Worm (Caenorhabditis elegans) whole organism, L4 larva: ENCODE results near the gene F46C3.7.
A peak's percentile ranks its signal among the peaks of the same experiment; 100 is the strongest.

Experiments used
- F26F4.8 ChIP-seq: fragments of 200-800 bp; sonication (Bioruptor generic); conservative IDR thresholded peaks from 2 replicates; pipeline ENCODE4 v1.3.6; 2022; ENCODE audit warnings: missing genetic modification characterization, missing compliant biosample characterization
- R02D3.7 ChIP-seq: fragments of 150-350 bp; sonication (generic microtip); optimal IDR thresholded peaks from 3 replicates; lab custom pipeline; 2014; ENCODE audit warnings: missing biosample characterization, missing genetic modification characterization
- aly-2 ChIP-seq: sonication (generic microtip); optimal IDR thresholded peaks from 2 replicates; lab custom pipeline; 2018; ENCODE audit warnings: missing biosample characterization, missing genetic modification characterization
- egl-27 ChIP-seq: sonication (generic microtip); optimal IDR thresholded peaks from 3 replicates; lab custom pipeline; 2017; ENCODE audit warnings: missing biosample characterization, missing genetic modification reagents, missing genetic modification characterization
- mxl-3 ChIP-seq: fragments of 200-800 bp; sonication (Bioruptor generic); optimal IDR thresholded peaks from 2 replicates; lab custom pipeline; 2018; ENCODE audit warnings: mild to moderate bottlenecking, missing genetic modification characterization, missing compliant biosample characterization
- nhr-237 ChIP-seq: sonication (generic microtip); optimal IDR thresholded peaks from 2 replicates; lab custom pipeline; 2017; ENCODE audit warnings: missing biosample characterization, missing genetic modification characterization
- pha-4 ChIP-seq, 2 experiments: fragments of 150-350 bp in 1 of 2; fragments of 200-800 bp in 1 of 2; sonication (Bioruptor generic) in 1 of 2; IDR thresholded peaks in 1 of 2; optimal IDR thresholded peaks in 1 of 2; 2 replicates each; pipeline versions ENCODE4 v1.3.6 to Lab custom; 2014 to 2022; ENCODE audit warnings: missing genetic modification characterization in 2 of 2, missing genetic modification reagents in 2 of 2, missing biosample characterization in 1 of 2, missing compliant biosample characterization in 1 of 2
- unc-62 ChIP-seq, 3 experiments: fragments of 150-350 bp in 1 of 3; sonication (generic microtip); optimal IDR thresholded peaks in 2 of 3; peaks in 1 of 3; 1 replicate in 1 of 3; 2 replicates in 2 of 3; lab custom pipeline; 2014 to 2017; ENCODE audit warnings: missing biosample characterization in 3 of 3, missing genetic modification characterization in 3 of 3, missing genetic modification reagents in 3 of 3, missing genotype in 1 of 3
- zag-1 ChIP-seq: fragments of 150-350 bp; optimal IDR thresholded peaks from 2 replicates; lab custom pipeline; 2014; ENCODE audit warnings: missing biosample characterization, missing genetic modification characterization
- zip-2 ChIP-seq: fragments of 150-350 bp; optimal IDR thresholded peaks from 2 replicates; lab custom pipeline; 2014; ENCODE audit warnings: missing biosample characterization, missing genetic modification characterization

DNA sequence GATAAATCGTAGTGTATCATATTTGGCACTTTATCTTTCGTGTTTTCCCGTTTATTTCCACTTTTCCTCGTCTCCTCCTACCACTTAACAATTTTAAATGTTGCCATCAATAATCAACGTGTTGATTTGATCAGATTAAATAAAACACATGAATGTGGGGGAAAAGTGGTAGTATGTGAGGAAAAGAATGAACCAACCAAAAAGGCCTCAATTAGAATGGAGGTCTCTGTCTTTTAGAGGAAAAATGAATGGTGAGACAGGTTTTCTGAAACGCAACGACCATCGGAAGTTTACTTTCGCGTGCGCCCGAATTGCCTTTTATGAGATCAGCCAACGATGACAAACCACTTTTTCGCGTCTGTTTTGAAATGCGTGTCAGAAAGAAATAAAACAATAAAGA, 12.5 kb downstream of the F46C3.7 start:
- no peak for TF ChIP-seq zag-1
- TF ChIP-seq F26F4.8 (GFP tag; lab: Robert Waterston, UW): no peak
- no peak for TF ChIP-seq mxl-3 (GFP tag; lab: Kevin White, UChicago)
- no peak for TF ChIP-seq nhr-237
- peak in 1 of 2 experiments; percentile 28 for TF ChIP-seq unc-62 (GFP tag; optimal IDR thresholded peaks at IDR 0.05 in 1 of 2; lab: Kevin White, UChicago)
- no peak for TF ChIP-seq unc-62 (tag; optimal IDR thresholded peaks at IDR 0.05; lab: Kevin White, UChicago)
- no peak for TF ChIP-seq zip-2
- TF ChIP-seq pha-4 (GFP tag; IDR thresholded peaks at IDR 0.05; lab: Robert Waterston, UW): no peak
- no peak for TF ChIP-seq pha-4 (tag; optimal IDR thresholded peaks at IDR 0.05; lab: Kevin White, UChicago)
- TF ChIP-seq egl-27 (tag; lab: Kevin White, UChicago): no peak
- no peak for TF ChIP-seq aly-2 (tag; lab: Kevin White, UChicago)
- no peak for TF ChIP-seq R02D3.7
